Worm (Caenorhabditis elegans): Measurements from ENCODE around the gene Y53F4B.17.

Gene Y53F4B.17

DNA sequence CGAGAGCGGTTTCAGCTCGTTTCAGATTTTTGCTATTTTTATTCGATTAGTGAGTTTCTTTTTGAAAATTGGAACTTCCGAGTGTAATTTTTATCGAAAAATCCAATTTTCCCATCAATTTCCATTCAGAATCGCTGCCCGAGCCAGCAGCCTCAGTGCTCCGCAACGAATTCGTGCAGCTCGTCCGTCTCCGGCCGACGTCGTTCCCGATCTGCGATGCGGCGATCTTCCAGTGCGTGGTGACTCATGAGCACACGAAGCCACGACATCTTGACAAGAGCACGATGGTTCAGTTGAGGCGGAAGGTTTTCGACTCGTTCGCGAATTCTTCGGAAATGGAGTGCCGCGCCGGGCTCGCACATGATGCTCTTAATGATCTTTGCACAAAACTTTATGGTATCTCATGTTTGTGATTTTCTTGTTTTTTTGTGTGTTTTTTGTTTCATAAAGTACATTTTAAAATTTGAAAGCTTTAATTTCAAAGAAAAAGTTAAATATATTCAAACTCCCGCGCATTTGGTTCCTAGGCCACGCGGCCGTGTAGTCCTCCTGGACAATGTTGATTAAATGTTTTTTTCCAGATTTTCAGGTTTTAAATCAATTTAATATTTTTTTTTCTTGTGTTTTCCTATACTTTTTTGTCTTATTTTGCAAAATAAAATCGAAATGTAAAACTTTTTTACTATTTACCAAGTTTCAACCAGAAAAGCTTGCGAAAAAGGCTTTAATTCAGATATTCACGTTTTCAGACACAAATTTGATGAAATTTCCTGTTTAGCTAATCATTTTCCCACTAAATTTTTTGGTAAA lies 30.8 kb downstream of the Y53F4B.17 start (continued):
- TF ChIP-seq ztf-25 (GFP tag; IDR thresholded peaks at IDR 0.05): no peak
- TF ChIP-seq nhr-179 (tag; optimal IDR thresholded peaks at IDR 0.05): no peak
- TF ChIP-seq ZK185.1 (tag; optimal IDR thresholded peaks at IDR 0.05; ENCODE audit: poor library complexity, severe bottlenecking): no peak
- no peak for TF ChIP-seq repo-1 (tag; optimal IDR thresholded peaks at IDR 0.05)
- peak; percentile 80 for TF ChIP-seq madf-6 (GFP tag; IDR thresholded peaks at IDR 0.05)
- TF ChIP-seq gei-17 (GFP tag; optimal IDR thresholded peaks at IDR 0.05): no peak
- no peak for TF ChIP-seq Y67H2A.10 (GFP tag; conservative IDR thresholded peaks at IDR 0.05)
- TF ChIP-seq mcd-1 (GFP tag; IDR thresholded peaks at IDR 0.05): peak; percentile 45; the same call in 1 of the 2 replicates
- 0 out of 2 replicates have a peak, but pooled peaks have one; percentile 11 for TF ChIP-seq egrh-3 (GFP tag; IDR thresholded peaks at IDR 0.05)
- peak in 1 of 2 experiments; percentile 40 for TF ChIP-seq let-607 (tag; optimal IDR thresholded peaks at IDR 0.05)
- peak; percentile 61 for TF ChIP-seq unc-130 (GFP tag; optimal IDR thresholded peaks at IDR 0.05)
- peak; percentile 76 for TF ChIP-seq zfh-2 (GFP tag; conservative IDR thresholded peaks at IDR 0.05)
- TF ChIP-seq B0261.1 (tag; optimal IDR thresholded peaks at IDR 0.05): no peak
- TF ChIP-seq ztf-28 (GFP tag; IDR thresholded peaks at IDR 0.05): no peak
- TF ChIP-seq somi-1 (GFP tag; optimal IDR thresholded peaks at IDR 0.05): no peak
- no peak for TF ChIP-seq sptf-2 (GFP tag; optimal IDR thresholded peaks at IDR 0.05)
- TF ChIP-seq nhr-27 (tag; optimal IDR thresholded peaks at IDR 0.05): no peak
- TF ChIP-seq athp-1 (tag; optimal IDR thresholded peaks at IDR 0.05): no peak
- TF ChIP-seq dpl-1 (GFP tag; optimal IDR thresholded peaks at IDR 0.05): peak; percentile 67
- TF ChIP-seq ceh-79 (tag; optimal IDR thresholded peaks at IDR 0.05): no peak
- TF ChIP-seq attf-3 (GFP tag; conservative IDR thresholded peaks at IDR 0.05): no peak
- TF ChIP-seq aptf-2 (GFP tag; conservative IDR thresholded peaks at IDR 0.05): no peak
- TF ChIP-seq lag-1 (GFP tag; IDR thresholded peaks at IDR 0.05): no peak
- no peak for TF ChIP-seq hmg-1.2 (GFP tag; IDR thresholded peaks at IDR 0.05)
- TF ChIP-seq Y53F4B.3 (GFP tag; IDR thresholded peaks at IDR 0.05): no peak
- TF ChIP-seq madf-8 (GFP tag; conservative IDR thresholded peaks at IDR 0.05): 0 out of 2 replicates have a peak, but pooled peaks have one; percentile 9
- no peak for TF ChIP-seq F52B5.7 (tag; optimal IDR thresholded peaks at IDR 0.05)
- no peak for TF ChIP-seq F10E7.11 (tag; optimal IDR thresholded peaks at IDR 0.05)
- TF ChIP-seq bed-2 (GFP tag; IDR thresholded peaks at IDR 0.05): no peak
- TF ChIP-seq B0035.1 (tag; optimal IDR thresholded peaks at IDR 0.05): no peak
- no peak for TF ChIP-seq attf-5 (GFP tag; optimal IDR thresholded peaks at IDR 0.05)
- TF ChIP-seq him-1 (tag; optimal IDR thresholded peaks at IDR 0.05): no peak

DNA sequence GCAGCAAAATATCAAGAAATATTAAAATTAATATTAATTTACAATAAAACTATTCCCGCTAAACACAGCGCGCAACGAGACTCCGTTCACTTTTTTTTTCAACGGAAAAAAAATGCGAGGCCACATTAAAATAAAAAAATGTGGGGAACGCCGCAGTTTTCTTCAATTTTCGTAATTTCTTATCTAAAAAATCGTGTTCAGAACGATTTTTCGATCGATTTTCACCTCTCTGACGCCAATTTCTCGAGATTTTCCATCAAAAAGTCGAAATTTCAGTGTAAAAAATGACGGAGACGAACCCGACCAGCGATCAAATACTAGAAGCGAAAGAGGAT lies 31.4 kb downstream of the Y53F4B.17 start, which contains the start of gene Y53F4B.21:
TSS of gene Y53F4B.21 (plus strand) at position 285 of the 335 bp plus-strand sequence.
- no peak for TF ChIP-seq ets-4 (GFP tag; optimal IDR thresholded peaks at IDR 0.05)
- TF ChIP-seq attf-3 (GFP tag; conservative IDR thresholded peaks at IDR 0.05): peak; percentile 84

ce11 chrII:15096328-15096727 lies 37.9 kb downstream of the Y53F4B.17 start:
- TF ChIP-seq bed-2 (GFP tag; IDR thresholded peaks at IDR 0.05): 0 out of 2 replicates have a peak, but pooled peaks have one; percentile 39

DNA sequence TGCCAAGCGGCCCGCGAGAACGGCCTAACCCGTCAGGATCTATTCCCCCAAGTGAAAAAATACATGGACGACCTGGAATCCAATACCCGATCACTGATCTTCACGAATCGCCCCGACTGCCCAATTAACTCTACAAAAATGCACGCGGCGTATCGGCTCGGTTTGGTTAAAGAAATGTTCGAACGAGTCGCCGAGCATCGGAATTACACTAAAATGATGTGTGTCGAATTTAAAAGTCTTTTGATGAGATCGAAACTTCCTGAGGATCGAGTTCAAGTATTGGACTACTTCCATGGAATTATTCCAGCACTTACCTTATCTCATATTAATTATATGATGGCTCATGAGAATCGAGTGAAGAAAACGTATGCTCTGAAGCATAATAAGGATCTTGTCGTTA lies 48.7 kb downstream of the Y53F4B.17 start:
- TF ChIP-seq K11D2.4 (GFP tag; IDR thresholded peaks at IDR 0.05) (no peak), B0336.3 (GFP tag; IDR thresholded peaks at IDR 0.05) (no peak), mxl-1 (tag; optimal IDR thresholded peaks at IDR 0.05) (no peak), die-1 (tag; optimal IDR thresholded peaks at IDR 0.05) (no peak), F37B4.10 (GFP tag; IDR thresholded peaks at IDR 0.05) (0 out of 2 replicates have a peak, but pooled peaks have one; percentile 42), madf-6 (GFP tag; IDR thresholded peaks at IDR 0.05) (no peak)

Data from whole organism, young adult.